Fruit fly (Drosophila melanogaster) whole organism, adult: ENCODE measurements around the gene Root.

Experiments
- CG11617 ChIP-seq: fragments of 200-800 bp; sonication (Bioruptor generic); optimal IDR thresholded peaks from 2 replicates; lab custom pipeline; 2017; ENCODE audit warnings: mild to moderate bottlenecking, missing biosample characterization, missing genetic modification reagents, missing genetic modification characterization
- CG12768 ChIP-seq: fragments of 200-800 bp; sonication (Bioruptor generic); optimal IDR thresholded peaks from 2 replicates; lab custom pipeline; 2017; ENCODE audit warnings: missing biosample characterization, missing genetic modification characterization, mild to moderate bottlenecking, moderate library complexity, missing genetic modification reagents
- CG14711 ChIP-seq: fragments of 200-800 bp; sonication (Bioruptor generic); optimal IDR thresholded peaks from 2 replicates; lab custom pipeline; 2018; ENCODE audit warnings: missing biosample characterization, mild to moderate bottlenecking, missing genetic modification characterization, moderate library complexity
- CG1620 ChIP-seq: fragments of 200-800 bp; sonication (Bioruptor generic); optimal IDR thresholded peaks from 2 replicates; lab custom pipeline; 2016; ENCODE audit warnings: missing biosample characterization, missing genetic modification characterization
- CG33017 ChIP-seq: fragments of 200-800 bp; sonication (Bioruptor generic); optimal IDR thresholded peaks from 2 replicates; lab custom pipeline; 2018; ENCODE audit warnings: missing biosample characterization, mild to moderate bottlenecking, missing genetic modification characterization, moderate library complexity
- CG5204 ChIP-seq: fragments of 200-800 bp; sonication (Bioruptor generic); optimal IDR thresholded peaks from 2 replicates; lab custom pipeline; 2016; ENCODE audit warnings: missing biosample characterization, missing genetic modification characterization
- CG7045 ChIP-seq: fragments of 200-800 bp; sonication (Bioruptor generic); optimal IDR thresholded peaks from 2 replicates; lab custom pipeline; 2017; ENCODE audit warnings: missing biosample characterization, mild to moderate bottlenecking, missing genetic modification characterization
- CG7101 ChIP-seq: fragments of 200-800 bp; sonication (Bioruptor generic); optimal IDR thresholded peaks from 2 replicates; lab custom pipeline; 2018; ENCODE audit warnings: missing biosample characterization, mild to moderate bottlenecking, missing genetic modification characterization, moderate library complexity
- Clk ChIP-seq: fragments of 200-800 bp; sonication (Bioruptor generic); optimal IDR thresholded peaks from 2 replicates; lab custom pipeline; 2017; ENCODE audit warnings: missing biosample characterization, missing genetic modification characterization
- Crg-1 ChIP-seq: fragments of 200-800 bp; sonication (Bioruptor generic); optimal IDR thresholded peaks from 2 replicates; lab custom pipeline; 2016; ENCODE audit warnings: missing biosample characterization, missing genetic modification characterization
- Hr96 ChIP-seq: fragments of 200-800 bp; sonication (Bioruptor generic); optimal IDR thresholded peaks from 2 replicates; lab custom pipeline; 2016; ENCODE audit warnings: missing biosample characterization, missing genetic modification characterization
- Mnt ChIP-seq: fragments of 200-800 bp; sonication (Bioruptor generic); optimal IDR thresholded peaks from 2 replicates; lab custom pipeline; 2016; ENCODE audit warnings: missing biosample characterization, mild to moderate bottlenecking, missing genetic modification characterization
- bab1 ChIP-seq: fragments of 200-800 bp; sonication (Bioruptor generic); optimal IDR thresholded peaks from 3 replicates; lab custom pipeline; 2019; ENCODE audit warnings: missing biosample characterization, mild to moderate bottlenecking, missing genetic modification characterization, moderate library complexity
- cic ChIP-seq: fragments of 200-800 bp; sonication (Bioruptor generic); optimal IDR thresholded peaks from 2 replicates; lab custom pipeline; 2017; ENCODE audit warnings: missing biosample characterization, mild to moderate bottlenecking, missing genetic modification characterization, moderate library complexity
- cnc ChIP-seq, 2 experiments: fragments of >200 bp; optimal IDR thresholded peaks; 2 replicates each; lab custom pipeline; 2017
- kay ChIP-seq: fragments of 200-800 bp; sonication (Bioruptor generic); peaks from one replicate; lab custom pipeline; 2016; ENCODE audit warnings: missing biosample characterization, missing genetic modification characterization, borderline replicate concordance
- ovo ChIP-seq: fragments of 200-800 bp; sonication (Bioruptor generic); optimal IDR thresholded peaks from 2 replicates; lab custom pipeline; 2016; ENCODE audit warnings: missing biosample characterization, missing genetic modification characterization
- pad ChIP-seq: fragments of 200-800 bp; sonication (Bioruptor generic); optimal IDR thresholded peaks from 3 replicates; lab custom pipeline; 2017; ENCODE audit warnings: missing biosample characterization, missing genetic modification characterization, mild to moderate bottlenecking, moderate library complexity, missing genetic modification reagents
- tj ChIP-seq: fragments of 200-800 bp; sonication (Bioruptor generic); optimal IDR thresholded peaks from 3 replicates; lab custom pipeline; 2017; ENCODE audit warnings: missing biosample characterization, mild to moderate bottlenecking, missing genetic modification characterization, moderate library complexity
- toe ChIP-seq: fragments of 200-800 bp; sonication (Bioruptor generic); optimal IDR thresholded peaks from 2 replicates; lab custom pipeline; 2016; ENCODE audit warnings: missing biosample characterization, missing genetic modification characterization

Gene Root

DNA sequence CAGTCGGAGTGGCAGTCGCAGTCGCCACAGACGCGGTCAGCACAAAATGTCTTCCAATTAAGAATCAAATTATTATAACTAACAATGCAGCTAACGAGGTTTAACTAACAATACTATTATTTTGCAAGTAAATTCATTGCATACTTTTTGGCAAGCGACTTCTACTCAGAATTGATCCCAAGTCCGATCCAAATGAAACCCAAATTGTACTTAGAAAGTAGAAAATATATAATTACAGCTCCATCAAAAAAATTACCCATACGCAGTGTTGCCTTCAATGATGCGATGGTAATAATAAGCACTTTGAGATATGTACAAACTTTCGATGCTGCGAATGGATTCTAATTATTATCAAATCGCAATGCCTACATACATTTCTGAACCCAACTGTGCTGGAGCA lies 30.7 kb downstream of the Root start:
- TF ChIP-seq Crg-1 (GFP tag; lab: Kevin White, UChicago) (no peak), kay (GFP tag; lab: Kevin White, UChicago) (no peak), pad (no peak), cic (no peak), toe (GFP tag; lab: Kevin White, UChicago) (no peak), bab1 (no peak), CG7101 (tag; lab: Kevin White, UChicago) (no peak), CG14711 (tag; lab: Kevin White, UChicago) (no peak), CG11617 (GFP tag; lab: Kevin White, UChicago) (no peak), CG5204 (GFP tag; lab: Kevin White, UChicago) (no peak), CG1620 (no peak), ovo (GFP tag; lab: Kevin White, UChicago) (no peak), cnc (optimal IDR thresholded peaks at IDR 0.05; lab: Kevin White, UChicago) (no peak), Mnt (no peak), CG33017 (tag; lab: Kevin White, UChicago) (no peak), tj (GFP tag; lab: Kevin White, UChicago) (no peak), CG7045 (GFP tag; lab: Kevin White, UChicago) (no peak)

DNA sequence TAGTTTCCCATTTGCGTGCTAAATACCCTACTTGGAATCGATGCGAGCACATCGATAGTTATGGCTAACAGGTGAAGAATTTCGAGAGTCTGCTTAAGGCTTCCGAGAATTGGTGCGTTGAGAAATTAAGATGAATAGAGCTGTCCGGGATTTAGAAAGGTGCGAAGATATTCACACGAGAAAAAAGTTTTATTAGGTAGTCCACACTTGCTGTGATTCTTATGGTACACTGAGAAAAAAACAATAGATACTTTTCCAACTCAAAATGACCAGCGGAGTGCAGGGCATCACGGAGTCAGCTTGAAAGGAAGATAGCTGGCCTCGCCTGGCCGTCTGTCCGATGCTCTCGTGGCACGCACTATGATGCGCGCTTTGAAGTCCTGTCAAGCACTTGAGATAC lies 31.5 kb downstream of the Root start:
- TF ChIP-seq tj (GFP tag; lab: Kevin White, UChicago) = no peak
- no peak for TF ChIP-seq CG7101 (tag; lab: Kevin White, UChicago)
- TF ChIP-seq bab1 = no peak

DNA sequence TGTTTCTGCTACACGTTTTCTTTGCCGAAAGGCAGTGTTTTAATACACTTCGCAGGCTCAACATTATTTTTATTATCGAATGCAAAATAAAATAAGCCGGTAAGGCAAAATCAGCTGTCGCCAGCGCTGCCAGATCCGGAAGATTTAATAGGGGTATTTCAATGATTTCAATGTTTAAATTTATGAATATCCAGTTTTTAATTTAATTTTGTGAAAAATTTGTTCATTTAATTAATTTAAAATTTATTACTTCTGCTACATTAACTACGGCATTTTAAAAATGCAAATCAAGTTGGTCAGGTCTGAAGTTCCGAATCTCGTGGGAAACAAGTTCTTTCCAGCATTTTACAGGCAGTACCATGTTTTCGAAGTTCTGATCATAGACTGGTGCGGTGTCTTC lies 35.8 kb downstream of the Root start, which contains the start of gene Slimp:
Slimp (minus strand) TSS at position 130 of the 400 bp plus-strand sequence.
- no peak for TF ChIP-seq CG7045 (GFP tag; lab: Kevin White, UChicago)
- TF ChIP-seq CG14711 (tag; lab: Kevin White, UChicago) = peak; percentile 18
- peak; percentile 18 for TF ChIP-seq Mnt
- peak; percentile 7 for TF ChIP-seq CG1620
- TF ChIP-seq toe (GFP tag; lab: Kevin White, UChicago) = peak; percentile 60
- TF ChIP-seq cic = no peak
- peak; percentile 61 for TF ChIP-seq CG11617 (GFP tag; lab: Kevin White, UChicago)
- TF ChIP-seq CG33017 (tag; lab: Kevin White, UChicago) = peak; percentile 22
- peak; percentile 66 for TF ChIP-seq CG5204 (GFP tag; lab: Kevin White, UChicago)
- peak; percentile 3 for TF ChIP-seq CG12768
- TF ChIP-seq bab1 = peak; percentile 31
- TF ChIP-seq Crg-1 (GFP tag; lab: Kevin White, UChicago) = peak; percentile 16
- TF ChIP-seq ovo (GFP tag; lab: Kevin White, UChicago) = no peak
- no peak for TF ChIP-seq Clk (GFP tag; lab: Kevin White, UChicago)
- TF ChIP-seq tj (GFP tag; lab: Kevin White, UChicago) = no peak
- TF ChIP-seq kay (GFP tag; lab: Kevin White, UChicago) = no peak
- TF ChIP-seq CG7101 (tag; lab: Kevin White, UChicago) = peak; percentile 23
- TF ChIP-seq Hr96 (GFP tag; lab: Kevin White, UChicago) = no peak
- TF ChIP-seq cnc (optimal IDR thresholded peaks at IDR 0.05; lab: Kevin White, UChicago) = no peak
- TF ChIP-seq pad = peak; percentile 3

DNA sequence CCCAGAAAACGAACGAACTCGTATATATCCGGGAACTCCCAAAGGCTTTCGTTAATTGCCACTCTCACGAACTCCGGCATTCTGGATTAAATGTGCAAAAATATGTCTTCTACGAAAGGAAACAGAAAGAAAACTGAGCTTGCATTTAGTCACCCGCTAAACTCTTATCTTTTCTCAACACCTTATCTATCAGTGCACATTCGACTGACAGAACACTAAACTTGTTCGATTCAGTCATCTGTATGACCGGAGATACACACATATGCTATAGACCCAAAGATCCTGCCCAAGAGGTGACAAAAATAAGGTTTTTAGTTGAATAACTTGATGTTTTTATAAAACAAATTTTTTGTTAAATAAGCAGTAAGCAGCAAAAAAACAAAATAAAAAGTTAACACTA lies 37.0 kb downstream of the Root start, which contains the start of gene p38c:
p38c (minus strand) TSS at position 101 of the 400 bp plus-strand sequence.
- no peak for TF ChIP-seq kay (GFP tag; lab: Kevin White, UChicago)

DNA sequence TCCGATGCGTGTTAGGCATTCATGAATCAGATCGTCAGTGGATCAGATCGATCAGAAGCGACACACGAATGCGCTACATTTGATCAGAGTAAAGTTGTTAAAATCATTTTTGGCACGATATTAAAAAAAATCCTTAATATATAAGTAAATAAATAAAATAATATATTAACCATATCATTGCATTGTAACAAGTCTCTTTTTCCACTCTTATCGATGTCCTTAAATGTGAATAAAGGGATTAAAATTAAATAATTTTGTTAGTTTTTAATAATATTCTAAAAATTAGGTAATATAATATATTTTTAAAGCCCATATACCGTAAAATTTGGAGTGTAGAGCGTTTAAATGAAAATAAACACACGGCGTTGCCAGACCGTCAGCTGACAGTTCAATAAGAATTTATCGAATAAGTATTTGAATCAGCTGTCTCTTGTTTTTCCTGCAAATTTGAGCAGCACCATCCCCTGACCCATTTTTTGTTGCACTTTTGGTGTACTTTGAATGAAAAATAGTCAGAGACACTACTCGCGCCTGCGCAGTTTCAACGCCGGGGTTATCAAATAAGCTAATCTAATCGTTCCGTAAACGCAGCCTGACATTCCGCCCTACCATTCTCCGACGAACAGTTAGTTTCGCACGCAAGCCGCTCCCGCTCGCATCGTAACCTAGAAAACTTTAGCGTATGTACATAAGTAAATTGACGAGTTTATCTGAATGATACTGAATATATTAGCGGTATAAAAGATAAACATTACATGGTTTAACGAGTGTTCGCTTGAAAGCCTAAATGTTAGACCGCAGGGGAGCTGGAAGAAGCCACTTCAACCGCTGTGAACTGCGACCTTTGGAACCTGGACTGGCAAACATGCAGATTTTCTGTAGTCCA lies 39.1 kb downstream of the Root start, which contains the start of the genes p38a and CG6178:
p38a (minus strand) TSS at position 398 of the 886 bp plus-strand sequence.
CG6178 (plus strand) TSS at position 424 of the 886 bp plus-strand sequence.
- TF ChIP-seq Hr96 (GFP tag; lab: Kevin White, UChicago) (peak; percentile 60), CG7101 (tag; lab: Kevin White, UChicago) (peak; percentile 99), ovo (GFP tag; lab: Kevin White, UChicago) (peak; percentile 80), kay (GFP tag; lab: Kevin White, UChicago) (no peak), toe (GFP tag; lab: Kevin White, UChicago) (peak; percentile 67), tj (GFP tag; lab: Kevin White, UChicago) (peak; percentile 85), CG5204 (GFP tag; lab: Kevin White, UChicago) (peak; percentile 79), CG33017 (tag; lab: Kevin White, UChicago) (peak; percentile 97), CG1620 (peak; percentile 59), cic (peak; percentile 73), CG11617 (GFP tag; lab: Kevin White, UChicago) (peak; percentile 99), cnc (optimal IDR thresholded peaks at IDR 0.05; lab: Kevin White, UChicago) (no peak), bab1 (peak; percentile 97), CG12768 (peak; percentile 97), CG14711 (tag; lab: Kevin White, UChicago) (peak; percentile 96), CG7045 (GFP tag; lab: Kevin White, UChicago) (peak; percentile 97), pad (peak; percentile 90), Clk (GFP tag; lab: Kevin White, UChicago) (peak; percentile 75), Crg-1 (GFP tag; lab: Kevin White, UChicago) (peak; percentile 71), Mnt (peak; percentile 77)
